Worm (Caenorhabditis elegans): ENCODE results near the gene rme-4.
A peak's percentile ranks its signal among the peaks of the same experiment; 100 is the strongest.

DNA sequence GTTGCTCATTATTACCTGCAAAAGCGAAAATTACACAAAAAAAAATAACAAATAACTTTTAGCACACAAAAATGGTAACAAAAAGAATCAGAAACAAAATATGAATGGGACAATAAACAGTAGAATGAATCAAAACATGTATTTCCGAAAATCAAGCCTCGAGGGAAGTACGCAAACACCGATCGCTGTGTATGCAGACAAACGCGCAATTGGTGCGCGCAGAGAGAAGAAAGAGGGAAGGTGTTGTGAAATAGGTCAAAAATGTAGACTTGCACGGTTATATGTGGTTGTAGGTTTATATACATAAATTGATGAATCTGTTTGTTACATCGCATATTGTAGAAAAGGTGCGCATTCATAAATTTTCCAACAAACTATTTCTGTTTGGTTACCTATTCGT is 40.1 kb upstream of the rme-4 start, which contains the start of gene cdk-11.2:
- no peak for TF ChIP-seq tbx-8 (GFP tag; optimal IDR thresholded peaks at IDR 0.05)
- no peak for TF ChIP-seq ztf-11 (tag; optimal IDR thresholded peaks at IDR 0.05)
- peak; percentile 33 for TF ChIP-seq lsy-2 (tag; optimal IDR thresholded peaks at IDR 0.05)
- no peak for TF ChIP-seq nhr-2 (tag; optimal IDR thresholded peaks at IDR 0.05)
- no peak for TF ChIP-seq elt-3 (tag; optimal IDR thresholded peaks at IDR 0.05)
- no peak for TF ChIP-seq nhr-28 (tag; optimal IDR thresholded peaks at IDR 0.05)
- no peak for TF ChIP-seq nhr-12 (tag; optimal IDR thresholded peaks at IDR 0.05)
- no peak for TF ChIP-seq mab-5 (tag; optimal IDR thresholded peaks at IDR 0.05)
- TF ChIP-seq unc-62 (GFP tag; optimal IDR thresholded peaks at IDR 0.05): no peak
